Worm (Caenorhabditis elegans): ENCODE measurements around the gene gkow-1.

Gene gkow-1

ce11 chrIV:10381035-10381434 is 23.1 kb downstream of the gkow-1 start:
- TF ChIP-seq peb-1 (tag; optimal IDR thresholded peaks at IDR 0.05) (no peak), nhr-129 (tag; optimal IDR thresholded peaks at IDR 0.05) (no peak), R02D3.7 (tag; optimal IDR thresholded peaks at IDR 0.05) (no peak), mbf-1 (tag; optimal IDR thresholded peaks at IDR 0.05) (no peak), elt-1 (tag; optimal IDR thresholded peaks at IDR 0.05) (no peak)

- no peak for TF ChIP-seq nhr-25 (tag; optimal IDR thresholded peaks at IDR 0.05)
- no peak for TF ChIP-seq nhr-129 (tag; optimal IDR thresholded peaks at IDR 0.05)
- no peak for TF ChIP-seq nhr-11 (tag; optimal IDR thresholded peaks at IDR 0.05)
- TF ChIP-seq nhr-77 (tag; optimal IDR thresholded peaks at IDR 0.05), result no peak
- TF ChIP-seq mbf-1 (tag; optimal IDR thresholded peaks at IDR 0.05), result no peak
- no peak for TF ChIP-seq ceh-82 (tag; optimal IDR thresholded peaks at IDR 0.05)
- no peak for TF ChIP-seq mab-5 (tag; optimal IDR thresholded peaks at IDR 0.05)
- no peak for TF ChIP-seq ZK546.5 (tag; optimal IDR thresholded peaks at IDR 0.05)
- TF ChIP-seq lin-11 (tag; optimal IDR thresholded peaks at IDR 0.05), result no peak
- TF ChIP-seq elt-1 (tag; optimal IDR thresholded peaks at IDR 0.05), result no peak
- no peak for TF ChIP-seq zag-1 (tag; optimal IDR thresholded peaks at IDR 0.05)
- no peak for TF ChIP-seq R02D3.7 (tag; optimal IDR thresholded peaks at IDR 0.05)
- TF ChIP-seq elt-3 (tag; optimal IDR thresholded peaks at IDR 0.05), result no peak
- TF ChIP-seq nhr-23 (tag; optimal IDR thresholded peaks at IDR 0.05), result no peak
Observed at ce11 chrIV:10382894-10383293, 25.0 kb downstream of the gkow-1 start.

ce11 chrIV:10387113-10387512 is 29.2 kb downstream of the gkow-1 start, which contains the start of gene nfu-1:
Gene nfu-1, plus strand, starts transcription at chrIV:10387413.
- TF ChIP-seq Y55F3AM.14 (GFP tag; optimal IDR thresholded peaks at IDR 0.05), result no peak
- TF ChIP-seq lsy-2 (tag; optimal IDR thresholded peaks at IDR 0.05), result no peak
- no peak for TF ChIP-seq nhr-237 (tag; optimal IDR thresholded peaks at IDR 0.05)
- TF ChIP-seq ama-1 (optimal IDR thresholded peaks at IDR 0.05), result no peak
- no peak for TF ChIP-seq unc-39 (tag; optimal IDR thresholded peaks at IDR 0.05)
- no peak for TF ChIP-seq ztf-11 (tag; optimal IDR thresholded peaks at IDR 0.05)
- TF ChIP-seq sma-9 (GFP tag; optimal IDR thresholded peaks at IDR 0.05), result no peak
- TF ChIP-seq sma-9 (tag; optimal IDR thresholded peaks at IDR 0.05), result no peak
- TF ChIP-seq egl-27 (tag; optimal IDR thresholded peaks at IDR 0.05), result no peak
- TF ChIP-seq skn-1 (tag; optimal IDR thresholded peaks at IDR 0.05), result no peak
- TF ChIP-seq crh-2 (tag; optimal IDR thresholded peaks at IDR 0.05), result no peak
- no peak for TF ChIP-seq aly-2 (tag; optimal IDR thresholded peaks at IDR 0.05)
- TF ChIP-seq elt-1 (tag; optimal IDR thresholded peaks at IDR 0.05), result no peak
- no peak for TF ChIP-seq gmeb-1 (tag; optimal IDR thresholded peaks at IDR 0.05)
- no peak for TF ChIP-seq nhr-77 (tag; optimal IDR thresholded peaks at IDR 0.05)
- TF ChIP-seq mab-5 (tag; optimal IDR thresholded peaks at IDR 0.05), result no peak
- TF ChIP-seq zag-1 (tag; optimal IDR thresholded peaks at IDR 0.05), result no peak
- no peak for TF ChIP-seq ceh-82 (tag; optimal IDR thresholded peaks at IDR 0.05)

- TF ChIP-seq blmp-1 (tag; optimal IDR thresholded peaks at IDR 0.05; ENCODE audit: insufficient read depth), result no peak
- TF ChIP-seq fos-1 (tag; optimal IDR thresholded peaks at IDR 0.05), result peak; percentile 89
- no peak for TF ChIP-seq ama-1 (optimal IDR thresholded peaks at IDR 0.05)
Observed at ce11 chrIV:10388263-10388662, 30.3 kb downstream of the gkow-1 start, which contains the start of gene R10H10.3. Gene R10H10.3, plus strand, starts transcription at chrIV:10388505.

- TF ChIP-seq fos-1 (tag; optimal IDR thresholded peaks at IDR 0.05), result no peak
Observed at ce11 chrIV:10391827-10392226, 33.9 kb downstream of the gkow-1 start, which contains the start of gene spe-26. Gene spe-26, minus strand, starts transcription at chrIV:10391927.

- no peak for TF ChIP-seq lin-39 (tag; optimal IDR thresholded peaks at IDR 0.05)
Observed at ce11 chrIV:10394858-10395257, 36.9 kb downstream of the gkow-1 start, which contains the start of gene R10H10.4. Gene R10H10.4, minus strand, starts transcription at chrIV:10394958.

- TF ChIP-seq C34F6.9 (tag; optimal IDR thresholded peaks at IDR 0.05) (peak; percentile 3), lin-13 (GFP tag; optimal IDR thresholded peaks at IDR 0.05) (no peak), ama-1 (optimal IDR thresholded peaks at IDR 0.05) (no peak), sem-4 (tag; optimal IDR thresholded peaks at IDR 0.05) (no peak)
Observed at ce11 chrIV:10396827-10397226, 38.9 kb downstream of the gkow-1 start.

All from whole organism, L2 larva.